Worm (Caenorhabditis elegans): ENCODE results near the gene rnp-9.

Gene rnp-9

DNA sequence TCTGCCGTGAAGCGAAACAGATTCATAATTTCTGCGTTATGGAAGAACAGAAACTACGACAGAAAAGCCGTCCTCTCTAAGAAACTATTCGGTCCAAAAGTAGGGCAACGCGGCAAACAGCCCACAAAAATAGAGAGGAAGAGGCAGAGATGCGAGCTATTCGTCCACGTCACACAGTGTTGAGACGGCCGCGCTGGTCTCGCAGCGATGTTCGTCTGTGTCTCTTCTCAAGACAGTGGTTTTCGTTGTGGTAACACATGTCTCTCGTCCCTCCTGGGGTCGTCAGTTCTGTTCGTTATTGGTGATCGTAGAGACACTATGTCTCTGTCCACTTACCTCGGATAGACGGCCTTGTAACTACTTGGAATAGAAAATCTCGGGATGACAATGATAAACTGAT is 8.4 kb upstream of the rnp-9 start, which contains the start of gene erd-2.1 (continued):
- TF ChIP-seq F57A8.1 (GFP tag; optimal IDR thresholded peaks at IDR 0.05) (no peak), snpc-1.3 (tag; optimal IDR thresholded peaks at IDR 0.05; ENCODE audit: insufficient read depth) (no peak), lsl-1 (GFP tag; optimal IDR thresholded peaks at IDR 0.05) (no peak), ceh-91 (GFP tag; IDR thresholded peaks at IDR 0.05) (no peak), mcd-1 (GFP tag; IDR thresholded peaks at IDR 0.05) (0 out of 2 replicates have a peak, but pooled peaks have one; percentile 17), tbp1 (GFP tag; optimal IDR thresholded peaks at IDR 0.05) (peak; percentile 18), ztf-6 (GFP tag; IDR thresholded peaks at IDR 0.05) (no peak), nhr-80 (tag; optimal IDR thresholded peaks at IDR 0.05) (peak; percentile 82)

DNA sequence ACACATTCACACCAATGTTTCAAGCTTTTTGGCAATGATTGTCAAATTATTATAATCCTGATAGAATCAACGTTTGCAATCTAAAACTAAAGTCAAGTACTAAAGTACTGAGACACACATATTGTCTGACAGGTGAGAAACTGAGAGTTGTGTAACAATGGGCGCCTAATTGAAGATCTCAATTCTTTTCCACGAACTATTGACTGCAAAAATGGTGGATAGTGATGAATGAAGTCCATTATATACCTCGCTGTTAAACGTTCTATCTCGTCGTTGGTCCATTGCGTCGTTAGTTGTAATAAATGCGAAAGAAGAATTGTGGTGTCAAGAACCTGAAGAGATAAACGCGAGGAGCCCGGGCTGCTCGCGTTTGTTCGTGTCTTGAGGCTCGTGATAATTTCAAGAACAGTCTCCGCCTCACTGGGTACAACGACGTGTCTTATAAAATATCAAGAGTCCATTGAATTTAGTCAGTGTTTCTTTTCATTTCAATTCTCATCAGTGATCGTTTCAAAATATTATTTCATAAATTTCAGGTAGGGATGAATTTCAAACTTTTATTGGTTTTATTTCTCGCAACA is 6.9 kb upstream of the rnp-9 start, which contains the start of gene F09B9.4:
Gene F09B9.4 (plus strand): TSS at position 531 of the 581 bp plus-strand sequence.
- TF ChIP-seq akir-1 (GFP tag; optimal IDR thresholded peaks at IDR 0.05): no peak
- no peak for TF ChIP-seq tlf-1 (GFP tag; optimal IDR thresholded peaks at IDR 0.05)
- TF ChIP-seq madf-8 (GFP tag; conservative IDR thresholded peaks at IDR 0.05): no peak
- TF ChIP-seq ekl-4 (GFP tag; IDR thresholded peaks at IDR 0.05): no peak
- TF ChIP-seq ceh-40 (GFP tag; IDR thresholded peaks at IDR 0.05): no peak
- no peak for TF ChIP-seq bed-2 (GFP tag; IDR thresholded peaks at IDR 0.05)
- TF ChIP-seq egl-18 (GFP tag; IDR thresholded peaks at IDR 0.05): no peak
- no peak for TF ChIP-seq somi-1 (GFP tag; optimal IDR thresholded peaks at IDR 0.05)
- no peak for TF ChIP-seq hlh-26 (GFP tag; conservative IDR thresholded peaks at IDR 0.05)
- TF ChIP-seq F37B4.10 (GFP tag; IDR thresholded peaks at IDR 0.05): no peak
- TF ChIP-seq nhr-120 (GFP tag; IDR thresholded peaks at IDR 0.05): no peak
- TF ChIP-seq F33H1.4 (GFP tag; IDR thresholded peaks at IDR 0.05): no peak
- TF ChIP-seq hlh-12 (tag; optimal IDR thresholded peaks at IDR 0.05): no peak
- no peak for TF ChIP-seq egl-44 (GFP tag; IDR thresholded peaks at IDR 0.05)
- no peak for TF ChIP-seq lir-1 (GFP tag; conservative IDR thresholded peaks at IDR 0.05)

DNA sequence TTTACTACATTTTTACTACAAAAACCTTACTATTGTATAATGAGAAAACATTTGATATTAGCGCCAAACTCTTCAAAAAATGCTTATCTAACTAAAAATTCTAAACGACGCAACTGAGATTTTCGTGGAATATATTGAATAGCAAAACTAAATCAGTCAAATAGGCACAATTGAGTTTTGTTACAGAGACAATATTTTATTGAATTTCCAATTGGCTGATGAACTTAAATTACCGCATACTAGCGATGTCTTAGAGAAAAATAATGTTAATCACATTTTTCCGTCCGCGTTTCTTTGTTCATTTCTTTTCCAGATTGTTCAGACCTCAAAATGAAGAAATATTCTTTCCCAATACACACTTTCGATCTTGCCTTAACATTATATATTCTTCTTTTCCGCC is 4.6 kb upstream of the rnp-9 start:
- TF ChIP-seq lin-40 (tag; optimal IDR thresholded peaks at IDR 0.05) (no peak), let-607 (tag; optimal IDR thresholded peaks at IDR 0.05) (no peak), mel-28 (tag; optimal IDR thresholded peaks at IDR 0.05; ENCODE audit: borderline replicate concordance) (no peak), nhr-179 (tag; optimal IDR thresholded peaks at IDR 0.05) (no peak), snpc-4 (GFP tag; optimal IDR thresholded peaks at IDR 0.05) (no peak), snpc-4 (tag; optimal IDR thresholded peaks at IDR 0.05) (no peak), ztf-22 (GFP tag; optimal IDR thresholded peaks at IDR 0.05) (no peak)

DNA sequence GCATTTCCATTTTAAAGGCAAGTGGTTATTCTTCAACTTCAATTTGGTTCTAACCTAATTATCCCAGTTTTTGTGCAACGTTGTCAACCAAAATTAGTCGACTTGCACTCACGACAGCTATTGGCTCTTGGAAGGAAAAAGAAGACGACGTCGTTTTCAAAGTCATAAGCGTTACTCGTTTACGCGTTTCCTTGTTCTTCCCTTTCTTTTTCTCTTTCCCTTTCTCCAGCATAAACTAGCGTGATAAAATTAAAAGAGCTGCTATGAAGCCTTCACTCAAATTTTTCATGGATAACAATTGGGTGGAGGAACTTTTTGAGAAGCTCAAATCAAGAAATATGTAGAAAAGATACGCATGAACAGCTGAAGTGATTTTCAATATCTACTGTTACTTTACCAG is 3.9 kb upstream of the rnp-9 start:
- TF ChIP-seq F55B11.4 (tag; optimal IDR thresholded peaks at IDR 0.05; ENCODE audit: borderline replicate concordance, insufficient read depth) (no peak), ekl-4 (GFP tag; IDR thresholded peaks at IDR 0.05) (no peak), cebp-2 (GFP tag; IDR thresholded peaks at IDR 0.05) (no peak), repo-1 (tag; optimal IDR thresholded peaks at IDR 0.05) (no peak), egl-18 (GFP tag; IDR thresholded peaks at IDR 0.05) (no peak), hlh-26 (GFP tag; conservative IDR thresholded peaks at IDR 0.05) (no peak), aptf-2 (GFP tag; conservative IDR thresholded peaks at IDR 0.05) (no peak), madf-8 (GFP tag; conservative IDR thresholded peaks at IDR 0.05) (no peak), Y56A3A.18 (GFP tag; IDR thresholded peaks at IDR 0.05) (no peak), hrde-1 (tag; optimal IDR thresholded peaks at IDR 0.05; ENCODE audit: borderline replicate concordance) (no peak), lsl-1 (GFP tag; optimal IDR thresholded peaks at IDR 0.05) (no peak), sptf-2 (GFP tag; optimal IDR thresholded peaks at IDR 0.05) (no peak), hlh-12 (tag; optimal IDR thresholded peaks at IDR 0.05) (no peak), snpc-4 (GFP tag; optimal IDR thresholded peaks at IDR 0.05) (no peak), snpc-4 (tag; optimal IDR thresholded peaks at IDR 0.05) (no peak), ZK185.1 (tag; optimal IDR thresholded peaks at IDR 0.05; ENCODE audit: poor library complexity, severe bottlenecking) (no peak)
